Fruit fly (Drosophila melanogaster) whole organism, embryonic: ENCODE data around the gene Bub1.

ENCODE experiments used
- Atf6 ChIP-seq: fragments of 200-800 bp; sonication (Bioruptor generic); IDR thresholded peaks from 2 replicates; pipeline ENCODE4 v1.3.6; 2022; ENCODE audit warnings: missing biosample characterization, missing genetic modification characterization
- Bdp1 ChIP-seq: fragments of 200-800 bp; sonication (Bioruptor generic); optimal IDR thresholded peaks from 3 replicates; lab custom pipeline; 2016; ENCODE audit warnings: missing biosample characterization, missing genetic modification characterization
- CG10267 ChIP-seq: fragments of 200-800 bp; sonication (Bioruptor generic); optimal IDR thresholded peaks from 2 replicates; lab custom pipeline; 2018; ENCODE audit warnings: missing biosample characterization, mild to moderate bottlenecking, missing genetic modification characterization, moderate library complexity
- CG10431 ChIP-seq: fragments of 200-800 bp; sonication (Bioruptor generic); optimal IDR thresholded peaks from 3 replicates; lab custom pipeline; 2018; ENCODE audit warnings: missing biosample characterization, mild to moderate bottlenecking, missing genetic modification characterization
- CG14710 ChIP-seq: fragments of 200-800 bp; sonication (Bioruptor generic); optimal IDR thresholded peaks from 3 replicates; lab custom pipeline; 2019; ENCODE audit warnings: missing biosample characterization, mild to moderate bottlenecking, missing genetic modification characterization, moderate library complexity
- CG15479 ChIP-seq: fragments of 200-800 bp; sonication (Bioruptor generic); optimal IDR thresholded peaks from 3 replicates; lab custom pipeline; 2019; ENCODE audit warnings: missing biosample characterization, mild to moderate bottlenecking, missing genetic modification characterization, moderate library complexity
- CG16779 ChIP-seq: fragments of 200-800 bp; sonication (Bioruptor generic); IDR thresholded peaks from 2 replicates; pipeline ENCODE4 v1.3.6; 2022; ENCODE audit warnings: missing biosample characterization, missing genetic modification characterization
- CG17568 ChIP-seq: fragments of 200-800 bp; sonication (Bioruptor generic); optimal IDR thresholded peaks from 2 replicates; lab custom pipeline; 2018; ENCODE audit warnings: missing biosample characterization, mild to moderate bottlenecking, missing genetic modification characterization, moderate library complexity
- CG30431 ChIP-seq: fragments of 200-800 bp; sonication (Bioruptor generic); optimal IDR thresholded peaks from 2 replicates; lab custom pipeline; 2017; ENCODE audit warnings: missing biosample characterization, missing genetic modification characterization
- CG3065 ChIP-seq: fragments of 200-800 bp; sonication (Bioruptor generic); optimal IDR thresholded peaks from 2 replicates; lab custom pipeline; 2016; ENCODE audit warnings: missing biosample characterization, missing genetic modification characterization
- CG32532 ChIP-seq: fragments of 200-800 bp; sonication (Bioruptor generic); IDR thresholded peaks from 2 replicates; pipeline ENCODE4 v1.3.6; 2022; ENCODE audit warnings: missing biosample characterization, missing genetic modification characterization
- CG4707 ChIP-seq: fragments of 200-800 bp; sonication (Bioruptor generic); optimal IDR thresholded peaks from 2 replicates; lab custom pipeline; 2018; ENCODE audit warnings: missing biosample characterization, mild to moderate bottlenecking, missing genetic modification characterization, moderate library complexity
- CG4854 ChIP-seq: fragments of 200-800 bp; sonication (Bioruptor generic); optimal IDR thresholded peaks from 2 replicates; lab custom pipeline; 2016; ENCODE audit warnings: missing biosample characterization, missing genetic modification characterization, inconsistent platforms
- CG6791 ChIP-seq: fragments of 200-800 bp; sonication (Bioruptor generic); IDR thresholded peaks from 3 replicates; pipeline ENCODE4 v1.3.6; 2022; ENCODE audit warnings: missing biosample characterization, missing genetic modification characterization; ENCODE audit not compliant: partially characterized antibody
- CG8765 ChIP-seq: fragments of 200-800 bp; sonication (Bioruptor generic); IDR thresholded peaks from 2 replicates; pipeline ENCODE4 v1.3.6; 2022; ENCODE audit warnings: missing biosample characterization, missing genetic modification characterization
- CG9437 ChIP-seq: fragments of 200-800 bp; sonication (Bioruptor generic); optimal IDR thresholded peaks from 2 replicates; lab custom pipeline; 2018; ENCODE audit warnings: missing biosample characterization, mild to moderate bottlenecking, missing genetic modification characterization
- CG9609 ChIP-seq: fragments of 200-800 bp; sonication (Bioruptor generic); optimal IDR thresholded peaks from 3 replicates; lab custom pipeline; 2016; ENCODE audit warnings: missing biosample characterization, missing genetic modification characterization
- CG9797 ChIP-seq: fragments of 200-800 bp; sonication (Bioruptor generic); optimal IDR thresholded peaks from 3 replicates; lab custom pipeline; 2018; ENCODE audit warnings: missing biosample characterization, mild to moderate bottlenecking, missing genetic modification characterization
- CG9932 ChIP-seq: fragments of 200-800 bp; sonication (Bioruptor generic); IDR thresholded peaks from 2 replicates; pipeline ENCODE4 v1.3.6; 2022; ENCODE audit warnings: missing biosample characterization, missing genetic modification characterization
- Dip3 ChIP-seq: fragments of 200-800 bp; sonication (Bioruptor generic); optimal IDR thresholded peaks from 3 replicates; lab custom pipeline; 2016; ENCODE audit warnings: missing biosample characterization, missing genetic modification characterization
- Gug ChIP-seq: fragments of 200-800 bp; sonication (Bioruptor generic); IDR thresholded peaks from 4 replicates; pipeline ENCODE4 v1.3.6; 2022; ENCODE audit warnings: missing biosample characterization, missing genetic modification characterization
- HLHmδ ChIP-seq: fragments of 200-800 bp; sonication (Bioruptor generic); optimal IDR thresholded peaks from 2 replicates; lab custom pipeline; 2018; ENCODE audit warnings: missing biosample characterization, mild to moderate bottlenecking, missing genetic modification characterization, moderate library complexity
- Hr78 ChIP-seq, 2 experiments: fragments of 200-800 bp in 1 of 2; fragments of >200 bp in 1 of 2; sonication (Bioruptor generic) in 1 of 2; optimal IDR thresholded peaks; 2 replicates each; lab custom pipeline; 2017 to 2019; ENCODE audit warnings: missing biosample characterization in 2 of 2, missing genetic modification characterization in 2 of 2, mild to moderate bottlenecking in 1 of 2, moderate library complexity in 1 of 2
- NK7.1 ChIP-seq: fragments of 200-800 bp; sonication (Bioruptor generic); optimal IDR thresholded peaks from 3 replicates; lab custom pipeline; 2016; ENCODE audit warnings: missing biosample characterization, missing genetic modification characterization
- Ptx1 ChIP-seq: fragments of 200-800 bp; sonication (Bioruptor generic); IDR thresholded peaks from 2 replicates; pipeline ENCODE4 v1.3.6; 2022; ENCODE audit warnings: missing biosample characterization, missing genetic modification characterization
- Rfx ChIP-seq: fragments of 200-800 bp; sonication (Bioruptor generic); IDR thresholded peaks from 2 replicates; pipeline ENCODE4 v1.3.6; 2022; ENCODE audit warnings: missing biosample characterization, missing genetic modification characterization
- Sry-β ChIP-seq: fragments of 200-800 bp; sonication (Bioruptor generic); optimal IDR thresholded peaks from 2 replicates; lab custom pipeline; 2018; ENCODE audit warnings: missing biosample characterization, mild to moderate bottlenecking, missing genetic modification characterization, moderate library complexity
- Stat92E ChIP-seq, 3 experiments: fragments of >200 bp in 2 of 3; fragments of 200-800 bp in 1 of 3; sonication (Bioruptor generic) in 1 of 3; optimal IDR thresholded peaks; 2 replicates each; lab custom pipeline; 2017 to 2019; ENCODE audit warnings: missing biosample characterization in 3 of 3, missing genetic modification characterization in 3 of 3, mild to moderate bottlenecking in 1 of 3, moderate library complexity in 1 of 3
- Vsx1 ChIP-seq: fragments of 200-800 bp; sonication (Bioruptor generic); optimal IDR thresholded peaks from 2 replicates; lab custom pipeline; 2017; ENCODE audit warnings: missing biosample characterization, mild to moderate bottlenecking, missing genetic modification characterization, missing genetic modification reagents
- amos ChIP-seq: fragments of 200-800 bp; sonication (Bioruptor generic); IDR thresholded peaks from 2 replicates; pipeline ENCODE4 v1.3.6; 2022; ENCODE audit warnings: missing biosample characterization, missing genetic modification characterization; ENCODE audit not compliant: partially characterized antibody
- aop ChIP-seq: fragments of 200-800 bp; sonication (Bioruptor generic); IDR thresholded peaks from 2 replicates; pipeline ENCODE4 v1.3.6; 2022; ENCODE audit warnings: missing biosample characterization, missing genetic modification characterization
- br ChIP-seq: fragments of >200 bp; optimal IDR thresholded peaks from 2 replicates; lab custom pipeline; 2017
- chif ChIP-seq, 2 experiments: fragments of 200-800 bp; sonication (Bioruptor generic); optimal IDR thresholded peaks; 3 replicates each; lab custom pipeline; 2016; ENCODE audit warnings: missing biosample characterization in 2 of 2, missing genetic modification characterization in 2 of 2
- ci ChIP-seq: fragments of 200-800 bp; sonication (Bioruptor generic); IDR thresholded peaks from 3 replicates; pipeline ENCODE4 v1.3.6; 2022; ENCODE audit warnings: missing biosample characterization, missing genetic modification characterization
- corto ChIP-seq: fragments of 200-800 bp; sonication (Bioruptor generic); optimal IDR thresholded peaks from 2 replicates; lab custom pipeline; 2016; ENCODE audit warnings: missing biosample characterization, mild to moderate bottlenecking, missing genetic modification characterization, moderate library complexity
- disco-r ChIP-seq: fragments of 200-800 bp; sonication (Bioruptor generic); optimal IDR thresholded peaks from 2 replicates; lab custom pipeline; 2016; ENCODE audit warnings: missing biosample characterization, missing genetic modification characterization
- ewg ChIP-seq: fragments of 200-800 bp; sonication (Bioruptor generic); optimal IDR thresholded peaks from 3 replicates; lab custom pipeline; 2017; ENCODE audit warnings: mild to moderate bottlenecking, missing biosample characterization, missing genetic modification reagents, missing genetic modification characterization
- insv ChIP-seq, 2 experiments: fragments of 200-800 bp; sonication (Bioruptor generic); optimal IDR thresholded peaks; 3 replicates each; lab custom pipeline; 2016 to 2018; ENCODE audit warnings: missing biosample characterization in 2 of 2, missing genetic modification characterization in 2 of 2
- lov ChIP-seq, 2 experiments: fragments of 200-800 bp in 1 of 2; fragments of >200 bp in 1 of 2; sonication (Bioruptor generic) in 1 of 2; IDR thresholded peaks in 1 of 2; optimal IDR thresholded peaks in 1 of 2; 2 replicates in 1 of 2; 3 replicates in 1 of 2; pipeline versions ENCODE4 v1.3.6 to Lab custom; 2017 to 2022; ENCODE audit warnings: missing biosample characterization in 1 of 2, missing genetic modification characterization in 1 of 2
- nmo ChIP-seq: fragments of 200-800 bp; sonication (Bioruptor generic); optimal IDR thresholded peaks from 2 replicates; lab custom pipeline; 2018; ENCODE audit warnings: missing biosample characterization, mild to moderate bottlenecking, missing genetic modification characterization, moderate library complexity
- nom ChIP-seq: fragments of 200-800 bp; sonication (Bioruptor generic); optimal IDR thresholded peaks from 2 replicates; lab custom pipeline; 2017; ENCODE audit warnings: missing biosample characterization, missing genetic modification characterization, mild to moderate bottlenecking, moderate library complexity, missing genetic modification reagents
- slbo ChIP-seq: fragments of 200-800 bp; sonication (Bioruptor generic); IDR thresholded peaks from 2 replicates; pipeline ENCODE4 v1.3.6; 2022; ENCODE audit warnings: missing biosample characterization, missing genetic modification characterization
- ssp ChIP-seq: fragments of 200-800 bp; sonication (Bioruptor generic); IDR thresholded peaks from 2 replicates; pipeline ENCODE4 v1.3.6; 2022; ENCODE audit warnings: missing biosample characterization, missing genetic modification characterization
- stwl ChIP-seq: fragments of 200-800 bp; sonication (Bioruptor generic); optimal IDR thresholded peaks from 3 replicates; lab custom pipeline; 2018; ENCODE audit warnings: missing biosample characterization, mild to moderate bottlenecking, missing genetic modification characterization, moderate library complexity
- tgo ChIP-seq: fragments of 200-800 bp; sonication (Bioruptor generic); IDR thresholded peaks from 3 replicates; pipeline ENCODE4 v1.3.6; 2022; ENCODE audit warnings: missing biosample characterization, missing genetic modification characterization
- unpg ChIP-seq: fragments of 200-800 bp; sonication (Bioruptor generic); optimal IDR thresholded peaks from 3 replicates; lab custom pipeline; 2018; ENCODE audit warnings: missing biosample characterization, mild to moderate bottlenecking, missing genetic modification characterization, moderate library complexity
- zen ChIP-seq: fragments of 200-800 bp; sonication (Bioruptor generic); optimal IDR thresholded peaks from 3 replicates; lab custom pipeline; 2018; ENCODE audit warnings: missing biosample characterization, mild to moderate bottlenecking, missing genetic modification characterization, moderate library complexity

The Bub1 gene

dm6 chr2L:5324958-5325850, 46.5 kb downstream of the Bub1 start (continued):
- TF ChIP-seq chif (GFP tag; optimal IDR thresholded peaks at IDR 0.05; lab: Kevin White, UChicago) (peak in 1 of 2 experiments; percentile 10), lov (optimal IDR thresholded peaks at IDR 0.05; lab: Kevin White, UChicago) (no peak), lov (GFP tag; IDR thresholded peaks at IDR 0.05; lab: Robert Waterston, UW) (no peak), unpg (GFP tag; lab: Kevin White, UChicago) (no peak), CG9609 (GFP tag; lab: Kevin White, UChicago) (no peak), Atf6 (GFP tag; lab: Robert Waterston, UW) (peak; percentile 77), CG6791 (peak; percentile 78), CG16779 (GFP tag; lab: Robert Waterston, UW) (0 out of 2 replicates have a peak, but pooled peaks have one; percentile 42), nom (peak; percentile 87), disco-r (no peak), CG10431 (GFP tag; lab: Kevin White, UChicago) (no peak), aop (0 out of 2 replicates have a peak, but pooled peaks have one; percentile 56), nmo (GFP tag; lab: Kevin White, UChicago) (peak; percentile 37), stwl (peak; percentile 45), NK7.1 (GFP tag; lab: Kevin White, UChicago) (no peak), CG32532 (peak; percentile 86), CG9437 (GFP tag; lab: Kevin White, UChicago) (peak; percentile 76), br (lab: Kevin White, UChicago) (no peak), Rfx (peak; percentile 81), insv (GFP tag; optimal IDR thresholded peaks at IDR 0.05; lab: Kevin White, UChicago) (peak in 1 of 2 experiments; percentile 19), HLHmδ (GFP tag; lab: Kevin White, UChicago) (peak; percentile 10), Gug (peak; percentile 71; the same call in 3 of the 4 replicates), ci (GFP tag; lab: Robert Waterston, UW) (peak; percentile 59; the same call in 2 of the 3 replicates), Hr78 (GFP tag; optimal IDR thresholded peaks at IDR 0.05; lab: Kevin White, UChicago) (peak in 1 of 2 experiments; percentile 61), CG15479 (GFP tag; lab: Kevin White, UChicago) (no peak), CG14710 (tag; lab: Kevin White, UChicago) (peak; percentile 36), slbo (GFP tag; lab: Robert Waterston, UW) (peak; percentile 89), CG30431 (GFP tag; lab: Kevin White, UChicago) (peak; percentile 17), CG9797 (GFP tag; lab: Kevin White, UChicago) (peak; percentile 21), CG8765 (GFP tag; lab: Robert Waterston, UW) (peak; percentile 52; the same call in 1 of the 2 replicates), CG10267 (tag; lab: Kevin White, UChicago) (no peak), amos (GFP tag; lab: Robert Waterston, UW) (peak; percentile 70), corto (GFP tag; lab: Kevin White, UChicago) (peak; percentile 46), CG3065 (GFP tag; lab: Kevin White, UChicago) (no peak), ewg (GFP tag; lab: Kevin White, UChicago) (no peak), Ptx1 (GFP tag; lab: Robert Waterston, UW) (peak; percentile 76), Dip3 (GFP tag; lab: Kevin White, UChicago) (peak; percentile 24), CG4707 (GFP tag; lab: Kevin White, UChicago) (no peak), ssp (peak; percentile 47), Vsx1 (GFP tag; lab: Kevin White, UChicago) (no peak), Stat92E (GFP tag; optimal IDR thresholded peaks at IDR 0.05; lab: Kevin White, UChicago) (peak in 1 of 3 experiments; percentile 86), tgo (peak; percentile 68), CG17568 (GFP tag; lab: Kevin White, UChicago) (no peak), zen (tag; lab: Kevin White, UChicago) (peak; percentile 54), CG9932 (peak; percentile 76), Bdp1 (no peak), CG4854 (no peak), Sry-β (GFP tag; lab: Kevin White, UChicago) (peak; percentile 1)
